Fruit fly (Drosophila melanogaster): ENCODE results near the gene CG13877.

Gene CG13877

DNA sequence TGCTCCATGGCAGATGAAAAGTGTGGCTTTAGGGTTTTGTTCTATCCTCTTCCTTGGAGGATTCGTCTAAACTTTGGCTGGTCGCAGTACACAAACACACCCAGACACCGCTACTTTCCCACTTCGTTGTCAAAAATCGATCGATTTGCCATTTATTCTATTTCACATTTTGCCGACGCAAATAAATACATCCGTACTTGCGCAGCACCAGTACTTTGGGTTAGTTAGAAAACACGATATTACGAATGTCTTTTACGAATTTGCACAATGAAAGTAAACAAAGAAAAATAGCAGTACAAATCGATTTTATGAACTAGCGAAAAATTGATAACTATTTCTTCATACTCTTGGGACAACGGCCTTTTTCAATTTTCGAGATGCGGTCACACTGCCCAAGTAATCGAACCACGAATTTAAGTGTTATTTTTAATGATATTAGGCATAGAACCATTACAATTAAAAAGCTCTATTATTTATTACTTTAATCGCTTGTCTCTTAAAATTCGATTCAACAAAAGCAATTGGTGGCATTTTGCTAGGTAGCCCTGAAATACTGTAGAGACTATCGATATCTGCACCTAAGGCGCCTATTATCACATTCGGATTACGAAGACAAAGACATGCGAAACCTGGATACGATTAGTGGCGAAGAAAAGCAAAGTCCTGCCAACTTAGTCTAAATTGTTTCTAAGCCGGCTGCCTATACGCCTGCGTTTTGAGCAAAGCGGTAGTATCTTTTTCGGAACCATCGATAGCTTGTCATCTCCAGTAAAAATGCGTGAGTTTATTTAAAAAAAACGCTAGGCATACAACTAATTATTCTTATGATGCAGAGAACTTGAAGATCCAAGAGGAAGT, 40.0 kb downstream of the CG13877 start, which contains the start of the genes DIP2 and wac (continued):
- TF ChIP-seq Dip2 (GFP tag; IDR thresholded peaks at IDR 0.05) (no peak), CG9437 (GFP tag; optimal IDR thresholded peaks at IDR 0.05) (peak; percentile 18), Deaf1 (tag; optimal IDR thresholded peaks at IDR 0.05) (peak; percentile 89), ems (GFP tag; optimal IDR thresholded peaks at IDR 0.05) (peak; percentile 82), CG13894 (tag; optimal IDR thresholded peaks at IDR 0.05) (peak; percentile 45), CG18599 (GFP tag; optimal IDR thresholded peaks at IDR 0.05) (no peak), pb (GFP tag; optimal IDR thresholded peaks at IDR 0.05) (peak; percentile 53), NFAT (GFP tag; IDR thresholded peaks at IDR 0.05) (peak; percentile 88), Bteb2 (GFP tag; optimal IDR thresholded peaks at IDR 0.05) (peak; percentile 71), Myb (GFP tag; optimal IDR thresholded peaks at IDR 0.05) (peak; percentile 81), CG7556 (GFP tag; optimal IDR thresholded peaks at IDR 0.05) (peak; percentile 55), CHES-1-like (GFP tag; optimal IDR thresholded peaks at IDR 0.05) (peak; percentile 69), Abd-B (GFP tag; optimal IDR thresholded peaks at IDR 0.05) (no peak), Med (GFP tag) (peak; percentile 98), Hr39 (optimal IDR thresholded peaks at IDR 0.05) (no peak), bigmax (GFP tag; optimal IDR thresholded peaks at IDR 0.05) (peak; percentile 66), CG12744 (GFP tag; optimal IDR thresholded peaks at IDR 0.05) (peak; percentile 67), CG14860 (GFP tag; IDR thresholded peaks at IDR 0.05; ENCODE audit: partially characterized antibody) (peak; percentile 76), CG2875 (GFP tag; optimal IDR thresholded peaks at IDR 0.05) (peak; percentile 51), CG8924 (tag; optimal IDR thresholded peaks at IDR 0.05) (peak; percentile 74), hb (GFP tag; IDR thresholded peaks at IDR 0.05; ENCODE audit: partially characterized antibody) (peak; percentile 76; the same call in 2 of the 3 replicates), Xbp1 (GFP tag; optimal IDR thresholded peaks at IDR 0.05) (peak; percentile 88), trh (GFP tag; optimal IDR thresholded peaks at IDR 0.05) (no peak), Nf-YA (GFP tag; IDR thresholded peaks at IDR 0.05) (no peak), CG15269 (tag; optimal IDR thresholded peaks at IDR 0.05) (no peak), TFAM (GFP tag; optimal IDR thresholded peaks at IDR 0.05) (no peak), ewg (GFP tag; optimal IDR thresholded peaks at IDR 0.05) (peak; percentile 88), CTCF (GFP tag; optimal IDR thresholded peaks at IDR 0.05) (peak; percentile 59), schlank (tag; optimal IDR thresholded peaks at IDR 0.05) (peak; percentile 53), Sry-β (GFP tag; optimal IDR thresholded peaks at IDR 0.05) (peak; percentile 13), BtbVII (GFP tag; optimal IDR thresholded peaks at IDR 0.05) (peak; percentile 39), Pdp1 (GFP tag; optimal IDR thresholded peaks at IDR 0.05) (peak; percentile 84 to 94), CG1792 (GFP tag; optimal IDR thresholded peaks at IDR 0.05) (peak; percentile 69), crol (GFP tag; IDR thresholded peaks at IDR 0.05) (no peak), CG17385 (GFP tag; optimal IDR thresholded peaks at IDR 0.05) (peak; percentile 53), Dad (GFP tag; optimal IDR thresholded peaks at IDR 0.05) (peak; percentile 79), chif (GFP tag; optimal IDR thresholded peaks at IDR 0.05) (peak; percentile 77 to 83), slp2 (GFP tag; optimal IDR thresholded peaks at IDR 0.05) (peak; percentile 68), sr (GFP tag; IDR thresholded peaks at IDR 0.05) (0 out of 3 replicates have a peak, but pooled peaks have one; percentile 5), CG15011 (GFP tag; optimal IDR thresholded peaks at IDR 0.05) (no peak), CG11456 (GFP tag; IDR thresholded peaks at IDR 0.05) (peak; percentile 88), slou (GFP tag; optimal IDR thresholded peaks at IDR 0.05) (peak; percentile 30), dimm (GFP tag; IDR thresholded peaks at IDR 0.05) (no peak), CG8359 (GFP tag; optimal IDR thresholded peaks at IDR 0.05; ENCODE audit: borderline replicate concordance) (no peak), lmd (GFP tag; IDR thresholded peaks at IDR 0.05) (peak; percentile 61; the same call in 1 of the 2 replicates), CG17912 (GFP tag; optimal IDR thresholded peaks at IDR 0.05) (peak; percentile 69), CG12071 (GFP tag; optimal IDR thresholded peaks at IDR 0.05) (no peak), CG6254 (GFP tag; optimal IDR thresholded peaks at IDR 0.05) (peak; percentile 10), kni (GFP tag; optimal IDR thresholded peaks at IDR 0.05) (peak; percentile 71)
